Fruit fly (Drosophila melanogaster) whole organism, embryonic: ENCODE results near the gene CG2901.

Source experiments
- CG10979 ChIP-seq: fragments of 200-800 bp; sonication (Bioruptor generic); optimal IDR thresholded peaks from 2 replicates; lab custom pipeline; 2018; ENCODE audit warnings: missing biosample characterization, mild to moderate bottlenecking, missing genetic modification characterization, moderate library complexity
- CG11247 ChIP-seq: fragments of 200-800 bp; sonication (Bioruptor generic); IDR thresholded peaks from 2 replicates; pipeline ENCODE4 v1.3.6; 2022; ENCODE audit warnings: missing biosample characterization, missing genetic modification characterization
- CG11504 ChIP-seq: fragments of 200-800 bp; sonication (Bioruptor generic); optimal IDR thresholded peaks from 3 replicates; lab custom pipeline; 2019; ENCODE audit warnings: missing biosample characterization, mild to moderate bottlenecking, missing genetic modification characterization, moderate library complexity
- CG12155 ChIP-seq: fragments of 200-800 bp; sonication (Bioruptor generic); optimal IDR thresholded peaks from 3 replicates; lab custom pipeline; 2016; ENCODE audit warnings: missing biosample characterization, missing genetic modification characterization
- CG14667 ChIP-seq: fragments of 200-800 bp; sonication (Bioruptor generic); IDR thresholded peaks from 2 replicates; pipeline ENCODE4 v1.3.6; 2022; ENCODE audit warnings: missing biosample characterization, missing genetic modification characterization
- CG15696 ChIP-seq: fragments of 200-800 bp; sonication (Bioruptor generic); optimal IDR thresholded peaks from 2 replicates; lab custom pipeline; 2019; ENCODE audit warnings: missing biosample characterization, mild to moderate bottlenecking, missing genetic modification characterization, moderate library complexity
- CG17385 ChIP-seq: fragments of 200-800 bp; sonication (Bioruptor generic); optimal IDR thresholded peaks from 3 replicates; lab custom pipeline; 2018; ENCODE audit warnings: missing biosample characterization, mild to moderate bottlenecking, missing genetic modification characterization
- CG17829 ChIP-seq: fragments of 200-800 bp; optimal IDR thresholded peaks from 2 replicates; lab custom pipeline; 2019; ENCODE audit warnings: missing biosample characterization, mild to moderate bottlenecking, missing genetic modification characterization, moderate library complexity
- CG2120 ChIP-seq: fragments of 200-800 bp; sonication (Bioruptor generic); optimal IDR thresholded peaks from 3 replicates; lab custom pipeline; 2016; ENCODE audit warnings: missing biosample characterization, missing genetic modification characterization
- CG2129 ChIP-seq: fragments of 200-800 bp; sonication (Bioruptor generic); IDR thresholded peaks from 2 replicates; pipeline ENCODE4 v1.3.6; 2022; ENCODE audit warnings: missing biosample characterization, missing genetic modification characterization; ENCODE audit not compliant: partially characterized antibody
- CG2199 ChIP-seq: fragments of 200-800 bp; sonication (Bioruptor generic); IDR thresholded peaks from 3 replicates; pipeline ENCODE4 v1.3.6; 2022; ENCODE audit warnings: missing biosample characterization, missing genetic modification characterization
- CG2678 ChIP-seq: fragments of 200-800 bp; sonication (Bioruptor generic); optimal IDR thresholded peaks from 3 replicates; lab custom pipeline; 2019; ENCODE audit warnings: missing biosample characterization, mild to moderate bottlenecking, missing genetic modification characterization, moderate library complexity
- CG2712 ChIP-seq: fragments of 200-800 bp; optimal IDR thresholded peaks from 3 replicates; lab custom pipeline; 2019; ENCODE audit warnings: missing biosample characterization, mild to moderate bottlenecking, missing genetic modification characterization, moderate library complexity
- CG30403 ChIP-seq: fragments of 200-800 bp; sonication (Bioruptor generic); optimal IDR thresholded peaks from 3 replicates; lab custom pipeline; 2016; ENCODE audit warnings: missing biosample characterization, missing genetic modification characterization
- CG31224 ChIP-seq: fragments of 200-800 bp; sonication (Bioruptor generic); IDR thresholded peaks from 2 replicates; pipeline ENCODE4 v1.3.6; 2022; ENCODE audit warnings: missing biosample characterization, missing genetic modification characterization
- CG3407 ChIP-seq: fragments of 200-800 bp; sonication (Bioruptor generic); optimal IDR thresholded peaks from 2 replicates; lab custom pipeline; 2018; ENCODE audit warnings: missing biosample characterization, mild to moderate bottlenecking, missing genetic modification characterization
- CG42726 ChIP-seq: fragments of 200-800 bp; sonication (Bioruptor generic); IDR thresholded peaks from 2 replicates; pipeline ENCODE4 v1.3.6; 2022; ENCODE audit warnings: missing biosample characterization, missing genetic modification characterization; ENCODE audit not compliant: partially characterized antibody
- CG6689 ChIP-seq: fragments of 200-800 bp; sonication (Bioruptor generic); IDR thresholded peaks from 2 replicates; pipeline ENCODE4 v1.3.6; 2022; ENCODE audit warnings: missing biosample characterization, missing genetic modification characterization
- CG7839 ChIP-seq: fragments of 200-800 bp; sonication (Bioruptor generic); optimal IDR thresholded peaks from 3 replicates; lab custom pipeline; 2018; ENCODE audit warnings: missing biosample characterization, mild to moderate bottlenecking, missing genetic modification characterization, moderate library complexity
- CG9437 ChIP-seq: fragments of 200-800 bp; sonication (Bioruptor generic); optimal IDR thresholded peaks from 2 replicates; lab custom pipeline; 2018; ENCODE audit warnings: missing biosample characterization, mild to moderate bottlenecking, missing genetic modification characterization
- CHES-1-like ChIP-seq: fragments of 200-800 bp; sonication (Bioruptor generic); optimal IDR thresholded peaks from 2 replicates; lab custom pipeline; 2016; ENCODE audit warnings: missing biosample characterization, missing genetic modification characterization
- CoRest ChIP-seq: fragments of 200-800 bp; sonication (Bioruptor generic); optimal IDR thresholded peaks from 3 replicates; lab custom pipeline; 2018; ENCODE audit warnings: missing biosample characterization, mild to moderate bottlenecking, missing genetic modification characterization, moderate library complexity
- D19A ChIP-seq: fragments of 200-800 bp; optimal IDR thresholded peaks from 3 replicates; lab custom pipeline; 2019; ENCODE audit warnings: missing biosample characterization, mild to moderate bottlenecking, missing genetic modification characterization, moderate library complexity
- Deaf1 ChIP-seq: fragments of 200-800 bp; optimal IDR thresholded peaks from 3 replicates; lab custom pipeline; 2019; ENCODE audit warnings: missing biosample characterization, mild to moderate bottlenecking, missing genetic modification characterization, moderate library complexity
- Fer3 ChIP-seq: fragments of 200-800 bp; sonication (Bioruptor generic); optimal IDR thresholded peaks from 2 replicates; lab custom pipeline; 2018; ENCODE audit warnings: missing biosample characterization, mild to moderate bottlenecking, missing genetic modification characterization, moderate library complexity
- HLH3B ChIP-seq: fragments of 200-800 bp; sonication (Bioruptor generic); IDR thresholded peaks from 2 replicates; pipeline ENCODE4 v1.3.6; 2022; ENCODE audit warnings: missing biosample characterization, missing genetic modification characterization
- HLH54F ChIP-seq: fragments of 200-800 bp; sonication (Bioruptor generic); optimal IDR thresholded peaks from 3 replicates; lab custom pipeline; 2016; ENCODE audit warnings: missing biosample characterization, missing genetic modification characterization
- Hr3 ChIP-seq: fragments of 200-800 bp; sonication (Bioruptor generic); optimal IDR thresholded peaks from 3 replicates; lab custom pipeline; 2016; ENCODE audit warnings: missing biosample characterization, missing genetic modification characterization
- Jarid2 ChIP-seq: fragments of 200-800 bp; sonication (Bioruptor generic); optimal IDR thresholded peaks from 3 replicates; lab custom pipeline; 2017; ENCODE audit warnings: mild to moderate bottlenecking, missing biosample characterization, missing genetic modification reagents, missing genetic modification characterization
- Kr ChIP-seq: fragments of 200-800 bp; sonication (Bioruptor generic); optimal IDR thresholded peaks from 2 replicates; lab custom pipeline; 2017; ENCODE audit warnings: missing biosample characterization, mild to moderate bottlenecking, missing genetic modification characterization
- MBD-R2 ChIP-seq: fragments of 200-800 bp; sonication (Bioruptor generic); IDR thresholded peaks from 2 replicates; pipeline ENCODE4 v1.3.6; 2022; ENCODE audit warnings: missing biosample characterization, missing genetic modification characterization
- Med ChIP-seq: fragments of 200-800 bp; sonication (Bioruptor generic); peaks from one replicate; lab custom pipeline; 2016; ENCODE audit warnings: missing biosample characterization, missing genetic modification characterization, mild to moderate bottlenecking, inconsistent platforms, moderate library complexity
- NC2α ChIP-seq: fragments of 200-800 bp; sonication (Bioruptor generic); optimal IDR thresholded peaks from 2 replicates; lab custom pipeline; 2016; ENCODE audit warnings: missing biosample characterization, missing genetic modification characterization
- Nf-YA ChIP-seq: fragments of 200-800 bp; sonication (Bioruptor generic); IDR thresholded peaks from 2 replicates; pipeline ENCODE4 v1.3.6; 2022; ENCODE audit warnings: missing biosample characterization, missing genetic modification characterization
- Oli ChIP-seq: fragments of 200-800 bp; sonication (Bioruptor generic); optimal IDR thresholded peaks from 2 replicates; lab custom pipeline; 2018; ENCODE audit warnings: missing biosample characterization, mild to moderate bottlenecking, missing genetic modification characterization, moderate library complexity
- Sox100B ChIP-seq: fragments of 200-800 bp; sonication (Bioruptor generic); optimal IDR thresholded peaks from 3 replicates; lab custom pipeline; 2018; ENCODE audit warnings: missing biosample characterization, mild to moderate bottlenecking, missing genetic modification characterization
- Tbp ChIP-seq: fragments of >200 bp; optimal IDR thresholded peaks from 2 replicates; lab custom pipeline; 2018; ENCODE audit warnings: missing biosample characterization, missing genetic modification characterization
- Xrp1 ChIP-seq: fragments of 200-800 bp; sonication (Bioruptor generic); IDR thresholded peaks from 2 replicates; pipeline ENCODE4 v1.3.6; 2022; ENCODE audit warnings: missing biosample characterization, missing genetic modification characterization
- aop ChIP-seq: fragments of 200-800 bp; sonication (Bioruptor generic); IDR thresholded peaks from 2 replicates; pipeline ENCODE4 v1.3.6; 2022; ENCODE audit warnings: missing biosample characterization, missing genetic modification characterization
- ash1 ChIP-seq: fragments of 200-800 bp; sonication (Bioruptor generic); optimal IDR thresholded peaks from 2 replicates; lab custom pipeline; 2018; ENCODE audit warnings: missing biosample characterization, mild to moderate bottlenecking, missing genetic modification characterization
- eve ChIP-seq, 2 experiments: fragments of >200 bp; optimal IDR thresholded peaks; 2 replicates each; lab custom pipeline; 2017; ENCODE audit warnings: missing biosample characterization in 2 of 2, missing genetic modification characterization in 2 of 2
- gce ChIP-seq: fragments of 200-800 bp; sonication (Bioruptor generic); IDR thresholded peaks from 3 replicates; pipeline ENCODE4 v1.3.6; 2022; ENCODE audit warnings: missing biosample characterization, missing genetic modification characterization
- onecut ChIP-seq: fragments of 200-800 bp; sonication (Bioruptor generic); IDR thresholded peaks from 2 replicates; pipeline ENCODE4 v1.3.6; 2022; ENCODE audit warnings: missing biosample characterization, missing genetic modification characterization
- phol ChIP-seq: fragments of 200-800 bp; sonication (Bioruptor generic); optimal IDR thresholded peaks from 3 replicates; lab custom pipeline; 2018; ENCODE audit warnings: missing biosample characterization, mild to moderate bottlenecking, missing genetic modification characterization, moderate library complexity
- pzg ChIP-seq: fragments of 200-800 bp; sonication (Bioruptor generic); optimal IDR thresholded peaks from 3 replicates; lab custom pipeline; 2018; ENCODE audit warnings: missing biosample characterization, mild to moderate bottlenecking, missing genetic modification characterization, moderate library complexity
- rib ChIP-seq: fragments of 200-800 bp; sonication (Bioruptor generic); IDR thresholded peaks from 2 replicates; pipeline ENCODE4 v1.3.6; 2022; ENCODE audit warnings: missing biosample characterization, missing genetic modification characterization
- slou ChIP-seq: fragments of 200-800 bp; sonication (Bioruptor generic); optimal IDR thresholded peaks from 3 replicates; lab custom pipeline; 2016; ENCODE audit warnings: missing biosample characterization, missing genetic modification characterization
- slp2 ChIP-seq: fragments of 200-800 bp; sonication (Bioruptor generic); optimal IDR thresholded peaks from 2 replicates; lab custom pipeline; 2016; ENCODE audit warnings: missing biosample characterization, missing genetic modification characterization
- tin ChIP-seq: fragments of 200-800 bp; sonication (Bioruptor generic); optimal IDR thresholded peaks from 3 replicates; lab custom pipeline; 2016; ENCODE audit warnings: missing biosample characterization, missing genetic modification characterization
- z ChIP-seq: fragments of 200-800 bp; sonication (Bioruptor generic); IDR thresholded peaks from 3 replicates; pipeline ENCODE4 v1.3.6; 2022; ENCODE audit warnings: missing biosample characterization, missing genetic modification characterization
- zf30C ChIP-seq: fragments of 200-800 bp; sonication (Bioruptor generic); optimal IDR thresholded peaks from 3 replicates; lab custom pipeline; 2018; ENCODE audit warnings: missing biosample characterization, mild to moderate bottlenecking, missing genetic modification characterization

CG2901 gene

dm6 chrX:3866844-3867457 is 39.0 kb downstream of the CG2901 start (continued):
- no peak for TF ChIP-seq CG12155 (GFP tag; lab: Kevin White, UChicago)
- TF ChIP-seq HLH3B = no peak
- no peak for TF ChIP-seq aop
- no peak for TF ChIP-seq CG2129 (GFP tag; lab: Robert Waterston, UW)
- no peak for TF ChIP-seq CG15696 (tag; lab: Kevin White, UChicago)
- no peak for TF ChIP-seq CHES-1-like
- no peak for TF ChIP-seq CG11247
- peak; percentile 40 for TF ChIP-seq CG2678 (tag; lab: Kevin White, UChicago)
- no peak for TF ChIP-seq Xrp1
- no peak for TF ChIP-seq CG14667 (GFP tag; lab: Robert Waterston, UW)
- peak; percentile 18 for TF ChIP-seq CG2712 (tag; lab: Kevin White, UChicago)
- TF ChIP-seq Nf-YA = no peak
- no peak for TF ChIP-seq slp2 (GFP tag; lab: Kevin White, UChicago)
- no peak for TF ChIP-seq MBD-R2
- TF ChIP-seq CG17385 = no peak
- TF ChIP-seq CG10979 (tag; lab: Kevin White, UChicago) = peak; percentile 12
- no peak for TF ChIP-seq CG9437
- no peak for TF ChIP-seq tin
- peak; percentile 22 for TF ChIP-seq Hr3
- TF ChIP-seq CG31224 (GFP tag; lab: Robert Waterston, UW) = no peak
- no peak for TF ChIP-seq Sox100B
- TF ChIP-seq Fer3 = no peak
- TF ChIP-seq CG2199 = no peak
- TF ChIP-seq phol (tag; lab: Kevin White, UChicago) = peak; percentile 41
- TF ChIP-seq pzg = no peak
- no peak for TF ChIP-seq Kr (GFP tag; lab: Kevin White, UChicago)
- no peak for TF ChIP-seq gce (GFP tag; lab: Robert Waterston, UW)
- TF ChIP-seq HLH54F (GFP tag; lab: Kevin White, UChicago) = no peak
- no peak for TF ChIP-seq CG42726 (GFP tag; lab: Robert Waterston, UW)
- no peak for TF ChIP-seq zf30C (GFP tag; lab: Kevin White, UChicago)
- TF ChIP-seq Deaf1 (tag; lab: Kevin White, UChicago) = no peak
- TF ChIP-seq NC2α = no peak
- no peak for TF ChIP-seq rib (GFP tag; lab: Robert Waterston, UW)
- TF ChIP-seq onecut (GFP tag; lab: Robert Waterston, UW) = 0 out of 2 replicates have a peak, but pooled peaks have one; percentile 16
- TF ChIP-seq eve (GFP tag; optimal IDR thresholded peaks at IDR 0.05; lab: Kevin White, UChicago) = peak in 1 of 2 experiments; percentile 1
- TF ChIP-seq ash1 (GFP tag; lab: Kevin White, UChicago) = no peak
- no peak for TF ChIP-seq CG6689 (GFP tag; lab: Robert Waterston, UW)
- no peak for TF ChIP-seq slou (GFP tag; lab: Kevin White, UChicago)
- TF ChIP-seq Med = peak; percentile 33
- TF ChIP-seq z = no peak
- TF ChIP-seq CG17829 = no peak
- peak; percentile 25 for TF ChIP-seq Oli (tag; lab: Kevin White, UChicago)
- TF ChIP-seq CG11504 (tag; lab: Kevin White, UChicago) = peak; percentile 42
- peak; percentile 5 for TF ChIP-seq CG2120
- TF ChIP-seq CG7839 (tag; lab: Kevin White, UChicago) = peak; percentile 1
- TF ChIP-seq CG30403 = peak; percentile 19
- TF ChIP-seq CG3407 = no peak
- peak; percentile 26 for TF ChIP-seq CoRest (tag; lab: Kevin White, UChicago)
- TF ChIP-seq D19A (tag; lab: Kevin White, UChicago) = peak; percentile 87
- no peak for TF ChIP-seq Tbp (GFP tag; lab: Kevin White, UChicago)
- TF ChIP-seq Jarid2 = no peak
